Worm (Caenorhabditis elegans) whole organism, L2 larva: ENCODE results near the gene Y68A4A.10.

Source experiments
- R02D3.7 ChIP-seq: fragments of 150-350 bp; optimal IDR thresholded peaks from 2 replicates; lab custom pipeline; 2014; ENCODE audit warnings: missing biosample characterization, missing genetic modification characterization
- blmp-1 ChIP-seq: sonication (generic microtip); optimal IDR thresholded peaks from 2 replicates; lab custom pipeline; 2017; ENCODE audit warnings: missing genetic modification characterization, mild to moderate bottlenecking, missing compliant biosample characterization, antibody characterized with exemption, moderate library complexity; ENCODE audit not compliant: insufficient read depth
- ceh-16 ChIP-seq: fragments of 150-350 bp; optimal IDR thresholded peaks from 2 replicates; lab custom pipeline; 2014; ENCODE audit warnings: missing biosample characterization, missing genetic modification characterization
- lin-11 ChIP-seq: fragments of 150-350 bp; sonication (generic microtip); optimal IDR thresholded peaks from 2 replicates; lab custom pipeline; 2014; ENCODE audit warnings: missing biosample characterization, missing genetic modification characterization, inconsistent platforms, mixed read lengths
- lin-39 ChIP-seq: fragments of 150-350 bp; optimal IDR thresholded peaks from 2 replicates; lab custom pipeline; 2014; ENCODE audit warnings: missing biosample characterization, missing genetic modification reagents, missing genetic modification characterization
- nhr-23 ChIP-seq: fragments of 150-350 bp; optimal IDR thresholded peaks from 2 replicates; lab custom pipeline; 2014; ENCODE audit warnings: missing biosample characterization, missing genetic modification reagents, missing genetic modification characterization
- nhr-25 ChIP-seq: fragments of 150-350 bp; sonication (generic microtip); optimal IDR thresholded peaks from 3 replicates; lab custom pipeline; 2014; ENCODE audit warnings: missing biosample characterization, missing genetic modification characterization
- sma-3 ChIP-seq: sonication (generic microtip); optimal IDR thresholded peaks from 2 replicates; lab custom pipeline; 2016; ENCODE audit warnings: missing genetic modification reagents, missing genetic modification characterization, missing compliant biosample characterization
- snpc-4 ChIP-seq: fragments of 150-350 bp; optimal IDR thresholded peaks from 2 replicates; lab custom pipeline; 2014; ENCODE audit warnings: missing biosample characterization, missing genetic modification characterization
- ztf-4 ChIP-seq: fragments of 150-350 bp; optimal IDR thresholded peaks from 2 replicates; lab custom pipeline; 2014; ENCODE audit warnings: missing biosample characterization, missing genetic modification characterization

DNA sequence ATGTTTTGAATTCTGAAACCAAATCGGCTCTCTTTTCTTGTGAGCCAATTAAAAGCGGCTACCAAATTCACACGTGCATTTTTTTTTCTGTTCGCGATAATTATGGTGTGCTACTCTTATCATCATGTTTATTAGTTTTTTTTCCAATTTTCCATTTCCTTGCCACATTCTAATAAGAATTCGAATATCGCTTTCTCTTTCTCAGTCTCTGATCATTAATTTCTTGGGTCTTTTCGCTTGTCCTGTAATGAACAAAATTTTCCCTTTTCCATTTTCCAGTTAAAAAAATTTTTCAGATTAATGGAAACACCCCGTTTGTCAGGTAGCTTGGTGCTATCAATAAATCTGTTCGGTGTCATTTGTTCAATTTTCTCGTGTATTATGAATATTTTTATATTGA lies 30.4 kb upstream of the Y68A4A.10 start, which contains the start of gene srbc-26:
- TF ChIP-seq R02D3.7 (no peak), sma-3 (no peak), ceh-16 (tag; lab: Kevin White, UChicago) (no peak), ztf-4 (no peak), lin-11 (tag; lab: Kevin White, UChicago) (no peak), nhr-23 (tag; lab: Kevin White, UChicago) (no peak), nhr-25 (no peak), lin-39 (tag; lab: Kevin White, UChicago) (no peak), snpc-4 (no peak), blmp-1 (tag; lab: Kevin White, UChicago) (no peak)
